Fruit fly (Drosophila melanogaster) whole organism, embryonic: ENCODE data around the gene Atx2.

ENCODE experiments used
- ATbp ChIP-seq: fragments of 200-800 bp; sonication (Bioruptor generic); optimal IDR thresholded peaks from 2 replicates; lab custom pipeline; 2017; ENCODE audit warnings: missing biosample characterization, mild to moderate bottlenecking, missing genetic modification characterization, missing genetic modification reagents
- Atf3 ChIP-seq: fragments of 200-800 bp; sonication (Bioruptor generic); optimal IDR thresholded peaks from 3 replicates; lab custom pipeline; 2016; ENCODE audit warnings: missing biosample characterization, missing genetic modification characterization
- Bdp1 ChIP-seq: fragments of 200-800 bp; sonication (Bioruptor generic); optimal IDR thresholded peaks from 3 replicates; lab custom pipeline; 2016; ENCODE audit warnings: missing biosample characterization, missing genetic modification characterization
- CG10147 ChIP-seq: fragments of 200-800 bp; sonication (Bioruptor generic); optimal IDR thresholded peaks from 2 replicates; lab custom pipeline; 2019; ENCODE audit warnings: missing biosample characterization, mild to moderate bottlenecking, missing genetic modification characterization, moderate library complexity
- CG11456 ChIP-seq: fragments of 200-800 bp; sonication (Bioruptor generic); IDR thresholded peaks from 3 replicates; pipeline ENCODE4 v1.3.6; 2022; ENCODE audit warnings: missing biosample characterization, missing genetic modification characterization
- CG11560 ChIP-seq: fragments of 200-800 bp; sonication (Bioruptor generic); IDR thresholded peaks from 3 replicates; pipeline ENCODE4 v1.3.6; 2022; ENCODE audit warnings: missing biosample characterization, missing genetic modification characterization
- CG12104 ChIP-seq: fragments of 200-800 bp; sonication (Bioruptor generic); optimal IDR thresholded peaks from 3 replicates; lab custom pipeline; 2016; ENCODE audit warnings: missing biosample characterization, missing genetic modification characterization
- CG13624 ChIP-seq: fragments of 200-800 bp; sonication (Bioruptor generic); optimal IDR thresholded peaks from 2 replicates; lab custom pipeline; 2016; ENCODE audit warnings: missing biosample characterization, missing genetic modification characterization
- CG14014 ChIP-seq: fragments of 200-800 bp; sonication (Bioruptor generic); IDR thresholded peaks from 2 replicates; pipeline ENCODE4 v1.3.6; 2022; ENCODE audit warnings: missing biosample characterization, missing genetic modification characterization
- CG15269 ChIP-seq: fragments of 200-800 bp; sonication (Bioruptor generic); optimal IDR thresholded peaks from 2 replicates; lab custom pipeline; 2018; ENCODE audit warnings: missing biosample characterization, mild to moderate bottlenecking, missing genetic modification characterization, moderate library complexity
- CG17361 ChIP-seq: fragments of 200-800 bp; sonication (Bioruptor generic); IDR thresholded peaks from 3 replicates; pipeline ENCODE4 v1.3.6; 2022; ENCODE audit warnings: missing biosample characterization, missing genetic modification characterization
- CG18476 ChIP-seq: fragments of 200-800 bp; sonication (Bioruptor generic); optimal IDR thresholded peaks from 2 replicates; lab custom pipeline; 2016; ENCODE audit warnings: missing biosample characterization, mild to moderate bottlenecking, missing genetic modification characterization
- CG18599 ChIP-seq: fragments of 200-800 bp; sonication (Bioruptor generic); optimal IDR thresholded peaks from 3 replicates; lab custom pipeline; 2017; ENCODE audit warnings: missing biosample characterization, missing genetic modification characterization, mild to moderate bottlenecking, moderate library complexity, missing genetic modification reagents
- CG42726 ChIP-seq: fragments of 200-800 bp; sonication (Bioruptor generic); IDR thresholded peaks from 2 replicates; pipeline ENCODE4 v1.3.6; 2022; ENCODE audit warnings: missing biosample characterization, missing genetic modification characterization; ENCODE audit not compliant: partially characterized antibody
- CG4404 ChIP-seq: fragments of 200-800 bp; sonication (Bioruptor generic); IDR thresholded peaks from 2 replicates; pipeline ENCODE4 v1.3.6; 2022; ENCODE audit warnings: missing biosample characterization, missing genetic modification characterization
- CG4730 ChIP-seq: fragments of 200-800 bp; sonication (Bioruptor generic); IDR thresholded peaks from 2 replicates; pipeline ENCODE4 v1.3.6; 2022; ENCODE audit warnings: missing biosample characterization, missing genetic modification characterization
- CG6765 ChIP-seq: fragments of 200-800 bp; sonication (Bioruptor generic); optimal IDR thresholded peaks from 3 replicates; lab custom pipeline; 2017; ENCODE audit warnings: missing biosample characterization, mild to moderate bottlenecking, missing genetic modification characterization
- CG9817 ChIP-seq: fragments of 200-800 bp; sonication (Bioruptor generic); optimal IDR thresholded peaks from 2 replicates; lab custom pipeline; 2018; ENCODE audit warnings: missing biosample characterization, mild to moderate bottlenecking, missing genetic modification characterization, moderate library complexity
- CG9876 ChIP-seq: fragments of 200-800 bp; sonication (Bioruptor generic); optimal IDR thresholded peaks from 2 replicates; lab custom pipeline; 2016; ENCODE audit warnings: missing biosample characterization, missing genetic modification characterization
- Elba2 ChIP-seq: fragments of 200-800 bp; sonication (Bioruptor generic); optimal IDR thresholded peaks from 3 replicates; lab custom pipeline; 2016; ENCODE audit warnings: missing biosample characterization, missing genetic modification characterization
- Med ChIP-seq: fragments of 200-800 bp; sonication (Bioruptor generic); peaks from one replicate; lab custom pipeline; 2016; ENCODE audit warnings: missing biosample characterization, missing genetic modification characterization, mild to moderate bottlenecking, inconsistent platforms, moderate library complexity
- NFAT ChIP-seq: fragments of 200-800 bp; sonication (Bioruptor generic); IDR thresholded peaks from 2 replicates; pipeline ENCODE4 v1.3.6; 2022; ENCODE audit warnings: missing biosample characterization, missing genetic modification characterization
- Nf-YB ChIP-seq: fragments of 200-800 bp; sonication (Bioruptor generic); optimal IDR thresholded peaks from 3 replicates; lab custom pipeline; 2019; ENCODE audit warnings: missing biosample characterization, mild to moderate bottlenecking, missing genetic modification characterization, moderate library complexity
- Sry-β ChIP-seq: fragments of 200-800 bp; sonication (Bioruptor generic); optimal IDR thresholded peaks from 2 replicates; lab custom pipeline; 2018; ENCODE audit warnings: missing biosample characterization, mild to moderate bottlenecking, missing genetic modification characterization, moderate library complexity
- ab ChIP-seq: fragments of 200-800 bp; sonication (Bioruptor generic); optimal IDR thresholded peaks from 2 replicates; lab custom pipeline; 2016; ENCODE audit warnings: missing biosample characterization, missing genetic modification characterization
- chif ChIP-seq, 2 experiments: fragments of 200-800 bp; sonication (Bioruptor generic); optimal IDR thresholded peaks; 3 replicates each; lab custom pipeline; 2016; ENCODE audit warnings: missing biosample characterization in 2 of 2, missing genetic modification characterization in 2 of 2
- dpn ChIP-seq, 2 experiments: fragments of 200-800 bp; sonication (Bioruptor generic); optimal IDR thresholded peaks; 3 replicates each; lab custom pipeline; 2016; ENCODE audit warnings: missing biosample characterization in 2 of 2, missing genetic modification characterization in 2 of 2
- nerfin-2 ChIP-seq: fragments of 200-800 bp; sonication (Bioruptor generic); IDR thresholded peaks from 2 replicates; pipeline ENCODE4 v1.3.6; 2022; ENCODE audit warnings: missing biosample characterization, missing genetic modification characterization; ENCODE audit not compliant: partially characterized antibody
- pros ChIP-seq: fragments of 200-800 bp; sonication (Bioruptor generic); optimal IDR thresholded peaks from 3 replicates; lab custom pipeline; 2019; ENCODE audit warnings: missing biosample characterization, mild to moderate bottlenecking, missing genetic modification characterization, moderate library complexity
- sens ChIP-seq: fragments of 200-800 bp; sonication (Bioruptor generic); peaks from one replicate; lab custom pipeline; 2016; ENCODE audit warnings: missing biosample characterization, missing genetic modification characterization
- sim ChIP-seq: fragments of 200-800 bp; sonication (Bioruptor generic); IDR thresholded peaks from 2 replicates; pipeline ENCODE4 v1.3.6; 2022; ENCODE audit warnings: missing biosample characterization, missing genetic modification characterization
- sob ChIP-seq: fragments of 200-800 bp; sonication (Bioruptor generic); IDR thresholded peaks from 2 replicates; pipeline ENCODE4 v1.3.6; 2022; ENCODE audit warnings: missing biosample characterization, missing genetic modification characterization
- z ChIP-seq: fragments of 200-800 bp; sonication (Bioruptor generic); IDR thresholded peaks from 3 replicates; pipeline ENCODE4 v1.3.6; 2022; ENCODE audit warnings: missing biosample characterization, missing genetic modification characterization

Gene Atx2

DNA sequence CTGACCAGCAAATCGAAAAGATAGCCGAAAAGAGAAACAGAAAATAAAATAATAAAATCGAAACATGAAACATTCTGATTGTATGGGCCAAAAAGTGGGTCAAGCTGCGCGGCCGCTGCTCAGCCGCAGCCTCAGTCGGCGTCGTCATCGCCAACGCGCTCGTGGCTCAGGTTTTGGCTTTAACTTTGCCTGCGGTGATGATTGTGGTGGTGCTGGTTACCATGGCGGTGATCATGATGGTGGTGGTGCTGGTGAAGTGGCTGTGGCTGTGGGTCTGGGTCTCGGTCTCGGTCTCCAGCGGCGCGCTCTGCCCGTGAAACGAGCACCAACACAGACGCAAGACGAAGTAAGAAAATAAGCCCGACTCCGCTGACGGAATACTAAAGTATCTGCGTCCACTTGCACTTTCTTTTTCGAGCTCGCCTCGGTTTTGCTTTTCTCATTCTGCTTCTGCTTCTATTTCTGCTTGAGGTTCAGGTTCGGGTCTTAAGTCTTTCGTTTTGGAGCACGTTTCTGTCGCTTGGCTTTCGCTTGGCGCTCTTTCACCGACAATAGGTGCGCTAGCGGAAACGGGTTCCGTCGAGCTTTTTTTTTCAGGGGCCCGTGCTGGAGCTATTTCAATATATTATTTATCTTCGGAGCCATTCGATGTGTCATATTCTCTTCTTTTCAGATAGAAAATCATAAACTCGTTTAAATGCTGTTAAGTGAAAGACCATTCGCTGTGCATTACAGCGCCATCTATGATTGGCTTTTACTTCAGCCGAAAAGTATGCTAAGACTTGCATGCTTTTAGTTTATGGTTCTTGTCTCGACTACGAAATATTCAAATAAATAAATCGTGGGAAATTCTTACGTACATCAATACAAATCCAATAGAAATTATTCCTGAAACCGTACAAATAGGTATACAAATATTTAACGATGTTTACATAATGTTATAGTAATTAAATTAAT is 29.5 kb downstream of the Atx2 start (continued):
- TF ChIP-seq Nf-YB (GFP tag; lab: Kevin White, UChicago), result no peak
- TF ChIP-seq chif (GFP tag; optimal IDR thresholded peaks at IDR 0.05; lab: Kevin White, UChicago), result peak in 1 of 2 experiments; percentile 25
- peak; percentile 83 for TF ChIP-seq pros (GFP tag; lab: Kevin White, UChicago)
- TF ChIP-seq CG4404 (GFP tag; lab: Robert Waterston, UW), result no peak
- TF ChIP-seq CG14014, result no peak

DNA sequence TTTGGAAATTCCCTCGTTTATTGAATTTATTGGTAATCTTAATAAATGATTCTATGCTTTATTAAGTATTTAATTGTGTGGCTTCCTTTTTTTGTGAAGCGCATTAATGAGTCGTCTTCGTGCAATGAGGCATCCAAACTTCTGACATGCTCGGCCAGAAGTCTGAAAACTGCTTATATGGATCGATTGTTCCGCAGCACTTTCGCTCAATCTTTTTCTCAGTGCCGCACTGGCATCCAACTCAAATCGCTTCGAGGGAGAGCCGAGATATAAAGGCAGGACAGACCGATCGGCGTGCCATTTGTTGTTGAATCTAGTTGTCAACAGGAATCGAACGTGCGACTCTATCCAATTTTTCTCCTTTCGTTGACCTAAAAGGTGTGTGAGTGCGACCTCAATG is 31.4 kb downstream of the Atx2 start, which contains the start of gene Act88F:
Gene Act88F, plus strand, starts transcription at position 301 of the 400 bp plus-strand sequence.
- TF ChIP-seq CG9876 (GFP tag; lab: Kevin White, UChicago), result no peak
- no peak for TF ChIP-seq CG13624 (GFP tag; lab: Kevin White, UChicago)
- TF ChIP-seq CG18476, result no peak
- TF ChIP-seq CG18599 (GFP tag; lab: Kevin White, UChicago), result no peak
- no peak for TF ChIP-seq z
- no peak for TF ChIP-seq nerfin-2 (GFP tag; lab: Robert Waterston, UW)
- TF ChIP-seq Elba2 (GFP tag; lab: Kevin White, UChicago), result no peak
- no peak for TF ChIP-seq NFAT (GFP tag; lab: Robert Waterston, UW)
- no peak for TF ChIP-seq CG15269
- no peak for TF ChIP-seq Sry-β (GFP tag; lab: Kevin White, UChicago)
- no peak for TF ChIP-seq dpn (GFP tag; optimal IDR thresholded peaks at IDR 0.05; lab: Kevin White, UChicago)
- TF ChIP-seq CG11456 (GFP tag; lab: Robert Waterston, UW), result no peak
- no peak for TF ChIP-seq CG4730 (GFP tag; lab: Robert Waterston, UW)
- no peak for TF ChIP-seq CG10147
- no peak for TF ChIP-seq CG12104 (GFP tag; lab: Kevin White, UChicago)
- TF ChIP-seq ATbp, result no peak
- TF ChIP-seq CG42726 (GFP tag; lab: Robert Waterston, UW), result no peak
- TF ChIP-seq CG9817 (tag; lab: Kevin White, UChicago), result no peak
- no peak for TF ChIP-seq CG11560 (tag; lab: Robert Waterston, UW)
- TF ChIP-seq Bdp1 (GFP tag; lab: Kevin White, UChicago), result no peak

dm6 chr3R:15446149-15446548 is 37.9 kb downstream of the Atx2 start:
- TF ChIP-seq Med (GFP tag; lab: Kevin White, UChicago), result peak; percentile 31
- TF ChIP-seq Atf3 (GFP tag; lab: Kevin White, UChicago), result no peak
- no peak for TF ChIP-seq sim (GFP tag; lab: Robert Waterston, UW)
- TF ChIP-seq NFAT (GFP tag; lab: Robert Waterston, UW), result no peak
- TF ChIP-seq, all 482 proteins: peak for 1

- no peak for TF ChIP-seq ab (GFP tag; lab: Kevin White, UChicago)
- no peak for TF ChIP-seq CG17361 (GFP tag; lab: Robert Waterston, UW)
- no peak for TF ChIP-seq CG6765 (GFP tag; lab: Kevin White, UChicago)
- TF ChIP-seq sens (GFP tag; lab: Kevin White, UChicago), result peak; percentile 8
- TF ChIP-seq sob, result no peak
Measured at dm6 chr3R:15447791-15448190, 39.6 kb downstream of the Atx2 start.
